Fruit fly (Drosophila melanogaster): ENCODE data around the gene Gyc88E.

- TF ChIP-seq pan (optimal IDR thresholded peaks at IDR 0.05) (no peak), psq (optimal IDR thresholded peaks at IDR 0.05) (no peak), usp (GFP tag; optimal IDR thresholded peaks at IDR 0.05) (no peak)
Observed at dm6 chr3R:15128060-15128459, 22.1 kb upstream of the Gyc88E start.
